Fruit fly (Drosophila melanogaster): ENCODE data around the gene Hsp26.

The Hsp26 gene

DNA sequence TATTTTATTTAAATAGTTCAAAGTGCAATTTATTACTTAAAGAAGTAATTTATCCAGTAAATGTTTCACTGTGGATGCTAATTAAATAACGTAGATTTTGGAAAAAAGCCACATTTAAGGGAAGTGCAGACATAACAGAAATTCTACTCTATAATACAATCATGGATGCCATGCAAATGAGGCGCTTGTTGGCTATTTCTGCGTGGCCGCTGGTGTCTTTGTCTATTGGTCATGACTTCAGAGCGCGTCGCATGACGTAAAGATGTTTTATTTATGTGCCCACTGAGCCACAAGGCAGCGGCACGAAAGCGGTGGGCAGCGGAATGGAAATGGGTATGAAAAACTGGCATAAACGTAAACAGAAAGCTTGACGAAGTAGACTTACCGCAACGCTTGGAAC lies 48.6 kb upstream of the Hsp26 start (continued):
- TF ChIP-seq Abd-B (GFP tag; optimal IDR thresholded peaks at IDR 0.05): no peak
- no peak for TF ChIP-seq ewg (GFP tag; optimal IDR thresholded peaks at IDR 0.05)
- no peak for TF ChIP-seq CG6175 (GFP tag; IDR thresholded peaks at IDR 0.05)
- no peak for TF ChIP-seq CG34224 (GFP tag; IDR thresholded peaks at IDR 0.05; ENCODE audit: partially characterized antibody)
- no peak for TF ChIP-seq lola (GFP tag; optimal IDR thresholded peaks at IDR 0.05)
- TF ChIP-seq BtbVII (GFP tag; optimal IDR thresholded peaks at IDR 0.05): no peak
- TF ChIP-seq CG6689 (GFP tag; IDR thresholded peaks at IDR 0.05): no peak
- TF ChIP-seq CG15269 (tag; optimal IDR thresholded peaks at IDR 0.05): no peak
- TF ChIP-seq Six4 (GFP tag; optimal IDR thresholded peaks at IDR 0.05): no peak
- peak; percentile 12 for TF ChIP-seq vfl (GFP tag; optimal IDR thresholded peaks at IDR 0.05)
- TF ChIP-seq her (GFP tag; optimal IDR thresholded peaks at IDR 0.05): no peak
- TF ChIP-seq bowl (GFP tag; IDR thresholded peaks at IDR 0.05): no peak
- TF ChIP-seq Fer1 (GFP tag; optimal IDR thresholded peaks at IDR 0.05): no peak
- TF ChIP-seq CG13775 (GFP tag; optimal IDR thresholded peaks at IDR 0.05): no peak
- TF ChIP-seq D19A (tag; optimal IDR thresholded peaks at IDR 0.05): no peak
- TF ChIP-seq abd-A (tag; optimal IDR thresholded peaks at IDR 0.05): no peak
- TF ChIP-seq CTCF (GFP tag; optimal IDR thresholded peaks at IDR 0.05): no peak
- no peak for TF ChIP-seq CG13287 (GFP tag; IDR thresholded peaks at IDR 0.05; ENCODE audit: partially characterized antibody)
- TF ChIP-seq tll (GFP tag; optimal IDR thresholded peaks at IDR 0.05): no peak
- no peak for TF ChIP-seq CG4730 (GFP tag; IDR thresholded peaks at IDR 0.05)
- TF ChIP-seq slp2 (GFP tag; optimal IDR thresholded peaks at IDR 0.05): no peak
- TF ChIP-seq CG12391 (tag; optimal IDR thresholded peaks at IDR 0.05): no peak
- TF ChIP-seq Sry-δ (GFP tag; optimal IDR thresholded peaks at IDR 0.05): no peak
- TF ChIP-seq CG17359 (tag; optimal IDR thresholded peaks at IDR 0.05): peak; percentile 35
- no peak for TF ChIP-seq gt (GFP tag; IDR thresholded peaks at IDR 0.05)
- no peak for TF ChIP-seq amos (GFP tag; IDR thresholded peaks at IDR 0.05; ENCODE audit: partially characterized antibody)
- TF ChIP-seq Hmr (GFP tag; optimal IDR thresholded peaks at IDR 0.05): peak; percentile 14
- no peak for TF ChIP-seq hb (GFP tag; IDR thresholded peaks at IDR 0.05; ENCODE audit: partially characterized antibody)
- peak; percentile 28 for TF ChIP-seq CG13424 (tag; optimal IDR thresholded peaks at IDR 0.05)
- no peak for TF ChIP-seq croc (GFP tag; conservative IDR thresholded peaks at IDR 0.05)
- no peak for TF ChIP-seq CG10147 (GFP tag; optimal IDR thresholded peaks at IDR 0.05)
- TF ChIP-seq CG15514 (GFP tag; optimal IDR thresholded peaks at IDR 0.05): no peak
- TF ChIP-seq exex (tag; optimal IDR thresholded peaks at IDR 0.05): no peak
- no peak for TF ChIP-seq CG6272 (GFP tag; IDR thresholded peaks at IDR 0.05)
- TF ChIP-seq CG8388 (GFP tag; optimal IDR thresholded peaks at IDR 0.05): no peak
- no peak for TF ChIP-seq MTF-1 (GFP tag; optimal IDR thresholded peaks at IDR 0.05; ENCODE audit: borderline replicate concordance)
- no peak for TF ChIP-seq wdn (GFP tag; IDR thresholded peaks at IDR 0.05)
- TF ChIP-seq CG5180 (GFP tag; optimal IDR thresholded peaks at IDR 0.05): no peak
- TF ChIP-seq CG31388 (GFP tag; optimal IDR thresholded peaks at IDR 0.05): no peak
- TF ChIP-seq CG14441 (GFP tag; IDR thresholded peaks at IDR 0.05): peak; percentile 26; the same call in 1 of the 2 replicates
- peak; percentile 37 for TF ChIP-seq Vsx1 (GFP tag; optimal IDR thresholded peaks at IDR 0.05)
- TF ChIP-seq CG2116 (GFP tag; optimal IDR thresholded peaks at IDR 0.05): no peak
- no peak for TF ChIP-seq CG4360 (GFP tag; IDR thresholded peaks at IDR 0.05)
- TF ChIP-seq CG2129 (GFP tag; IDR thresholded peaks at IDR 0.05; ENCODE audit: partially characterized antibody): no peak
- no peak for TF ChIP-seq Sin3A (optimal IDR thresholded peaks at IDR 0.05)
- TF ChIP-seq CG1603 (tag; optimal IDR thresholded peaks at IDR 0.05): no peak
- TF ChIP-seq onecut (GFP tag; IDR thresholded peaks at IDR 0.05): no peak
- no peak for TF ChIP-seq CG6854 (GFP tag; optimal IDR thresholded peaks at IDR 0.05)
- no peak for TF ChIP-seq gcm (GFP tag; optimal IDR thresholded peaks at IDR 0.05)
- no peak for TF ChIP-seq CG3726 (GFP tag; IDR thresholded peaks at IDR 0.05)
- TF ChIP-seq Taf1 (GFP tag; IDR thresholded peaks at IDR 0.05): no peak
